Worm (Caenorhabditis elegans): Measurements from ENCODE around the gene cutc-1.

Gene cutc-1

ce11 chrIII:8370846-8371257, 32.6 kb downstream of the cutc-1 start (continued):
- TF ChIP-seq set-16 (GFP tag; IDR thresholded peaks at IDR 0.05), result no peak
- no peak for TF ChIP-seq ceh-44 (GFP tag; IDR thresholded peaks at IDR 0.05)
- no peak for TF ChIP-seq aha-1 (tag)
- no peak for TF ChIP-seq lin-1 (GFP tag; IDR thresholded peaks at IDR 0.05)
- TF ChIP-seq D1046.2 (GFP tag; IDR thresholded peaks at IDR 0.05), result no peak

- TF ChIP-seq mes-2 (tag; optimal IDR thresholded peaks at IDR 0.05; ENCODE audit: poor library complexity, severe bottlenecking) (peak; percentile 24), hlh-30 (tag; optimal IDR thresholded peaks at IDR 0.05; ENCODE audit: insufficient read depth) (no peak), dpl-1 (GFP tag; optimal IDR thresholded peaks at IDR 0.05) (peak; percentile 37)
Observed at ce11 chrIII:8370188-8370587, 33.2 kb downstream of the cutc-1 start.

ce11 chrIII:8369172-8369571, 34.2 kb downstream of the cutc-1 start:
- TF ChIP-seq F44E2.7 (GFP tag; IDR thresholded peaks at IDR 0.05) (no peak), hif-1 (tag; optimal IDR thresholded peaks at IDR 0.05) (no peak), zfp-2 (tag; optimal IDR thresholded peaks at IDR 0.05) (no peak), lin-13 (GFP tag; optimal IDR thresholded peaks at IDR 0.05) (no peak), zip-11 (GFP tag; IDR thresholded peaks at IDR 0.05) (no peak), mes-2 (tag; optimal IDR thresholded peaks at IDR 0.05; ENCODE audit: poor library complexity, severe bottlenecking) (no peak), php-3 (GFP tag; IDR thresholded peaks at IDR 0.05) (no peak), pqm-1 (tag; optimal IDR thresholded peaks at IDR 0.05) (no peak), madf-9 (GFP tag; conservative IDR thresholded peaks at IDR 0.05) (no peak), fkh-10 (GFP tag; optimal IDR thresholded peaks at IDR 0.05) (no peak), daf-19 (GFP tag; conservative IDR thresholded peaks at IDR 0.05) (no peak), ctbp-1 (GFP tag; IDR thresholded peaks at IDR 0.05) (no peak), vab-7 (GFP tag; IDR thresholded peaks at IDR 0.05) (no peak), unc-39 (tag; optimal IDR thresholded peaks at IDR 0.05) (no peak), nhr-6 (tag; optimal IDR thresholded peaks at IDR 0.05) (no peak)

ce11 chrIII:8368619-8369018, 34.8 kb downstream of the cutc-1 start, which contains the start of gene R05D3.9:
Gene R05D3.9 (minus strand): TSS chrIII:8368719.
- TF ChIP-seq nhr-6 (tag; optimal IDR thresholded peaks at IDR 0.05) (no peak), fos-1 (tag; optimal IDR thresholded peaks at IDR 0.05) (no peak), nhr-48 (tag; optimal IDR thresholded peaks at IDR 0.05) (no peak), daf-19 (GFP tag; conservative IDR thresholded peaks at IDR 0.05) (no peak), dmd-9 (GFP tag; IDR thresholded peaks at IDR 0.05) (no peak), lin-38 (GFP tag; IDR thresholded peaks at IDR 0.05) (no peak), F44E2.7 (GFP tag; IDR thresholded peaks at IDR 0.05) (no peak), egl-43 (GFP tag; IDR thresholded peaks at IDR 0.05) (no peak), nhr-28 (tag; optimal IDR thresholded peaks at IDR 0.05) (no peak), daf-8 (GFP tag; IDR thresholded peaks at IDR 0.05) (no peak), egl-27 (tag; optimal IDR thresholded peaks at IDR 0.05) (no peak), cey-2 (tag; optimal IDR thresholded peaks at IDR 0.05; ENCODE audit: borderline replicate concordance, insufficient read depth) (no peak), snpc-1.2 (GFP tag; IDR thresholded peaks at IDR 0.05) (no peak)

ce11 chrIII:8363253-8364061, 40.0 kb downstream of the cutc-1 start, which contains the start of gene R05D3.3:
Gene R05D3.3 (plus strand): TSS chrIII:8364011.
- TF ChIP-seq dpl-1 (GFP tag; optimal IDR thresholded peaks at IDR 0.05), result peak; percentile 25
- TF ChIP-seq set-16 (GFP tag; IDR thresholded peaks at IDR 0.05), result no peak
- peak; percentile 83 for TF ChIP-seq aha-1 (tag)
- TF ChIP-seq ceh-44 (GFP tag; IDR thresholded peaks at IDR 0.05), result no peak

Data from whole organism, L4 larva.